Worm (Caenorhabditis elegans): ENCODE data around the gene grd-9.

ce11 chrV:5916862-5917261, 21.7 kb downstream of the grd-9 start:
- TF ChIP-seq ama-1 (optimal IDR thresholded peaks at IDR 0.05) (no peak), ceh-36 (tag; optimal IDR thresholded peaks at IDR 0.05) (no peak), scrt-1 (GFP tag; IDR thresholded peaks at IDR 0.05) (no peak), tbx-11 (GFP tag; IDR thresholded peaks at IDR 0.05) (no peak), tra-4 (tag; optimal IDR thresholded peaks at IDR 0.05) (no peak), F13C5.2 (tag; optimal IDR thresholded peaks at IDR 0.05) (no peak), ceh-13 (GFP tag; optimal IDR thresholded peaks at IDR 0.05) (no peak), hmg-4 (GFP tag; optimal IDR thresholded peaks at IDR 0.05) (no peak), ets-7 (tag; optimal IDR thresholded peaks at IDR 0.05) (no peak)

All from whole organism, early embryonic.